Worm (Caenorhabditis elegans) whole organism, L4/young adult: ENCODE measurements around the gene ttbk-6.

ENCODE experiments used
- W03F9.2 ChIP-seq: fragments of 150-350 bp; optimal IDR thresholded peaks from 2 replicates; lab custom pipeline; 2014; ENCODE audit warnings: missing biosample characterization, missing genetic modification characterization
- him-1 ChIP-seq: sonication (generic microtip); optimal IDR thresholded peaks from 2 replicates; lab custom pipeline; 2016; ENCODE audit warnings: missing genotype, missing genetic modification reagents, missing genetic modification characterization, missing compliant biosample characterization

DNA sequence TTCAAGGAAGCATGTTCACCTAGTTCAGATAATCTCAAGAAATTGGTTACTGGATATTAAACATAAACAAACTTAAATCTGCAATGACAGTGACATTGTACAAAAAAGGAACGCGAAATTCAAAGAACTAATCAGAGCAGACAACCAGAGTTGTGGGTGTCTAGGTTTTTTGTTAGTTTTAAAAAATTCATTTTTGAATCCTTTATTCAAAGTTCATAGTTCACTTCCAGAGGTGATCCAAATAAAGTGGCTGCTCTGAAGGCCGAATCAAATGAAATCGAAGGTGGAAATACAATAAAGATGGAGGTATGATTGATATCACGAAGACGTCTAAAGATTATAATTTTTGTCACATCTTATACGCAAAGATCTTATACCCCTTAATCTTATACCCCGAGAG is at the start of gene ttbk-6:
- no peak for TF ChIP-seq him-1 (tag; lab: Kevin White, UChicago)
- no peak for TF ChIP-seq W03F9.2
